Worm (Caenorhabditis elegans): ENCODE data around the gene D2007.1.

The D2007.1 gene

DNA sequence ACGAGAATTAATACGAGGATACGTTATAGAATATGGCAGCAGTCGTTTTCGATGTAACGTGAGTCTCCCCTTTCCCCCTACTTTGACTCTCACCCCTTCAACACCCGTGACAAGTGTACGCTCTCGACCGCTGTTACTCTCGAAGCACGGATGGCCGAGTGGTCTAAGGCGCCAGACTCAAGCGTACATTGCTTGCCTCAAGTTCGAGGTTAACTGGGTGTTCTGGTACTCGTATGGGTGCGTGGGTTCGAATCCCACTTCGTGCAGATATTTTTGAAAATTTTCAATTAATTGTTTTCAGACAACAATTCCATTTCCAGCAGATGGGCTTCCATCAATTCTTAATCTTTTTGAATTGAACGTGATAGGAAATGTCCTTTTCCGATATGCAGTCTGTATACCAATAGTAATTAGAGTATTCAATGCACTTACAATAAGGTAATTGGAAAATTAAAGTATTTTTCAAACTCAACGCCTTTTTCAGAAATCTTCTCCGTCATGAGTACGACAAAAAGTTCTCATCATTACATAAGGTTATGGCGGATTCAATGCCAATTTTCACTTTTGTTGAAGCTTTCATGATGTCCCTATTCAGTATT is 45.7 kb upstream of the D2007.1 start (continued):
- TF ChIP-seq zip-2 (tag; optimal IDR thresholded peaks at IDR 0.05) (no peak), hlh-11 (tag; optimal IDR thresholded peaks at IDR 0.05) (peak; percentile 50), hif-1 (tag; optimal IDR thresholded peaks at IDR 0.05) (peak in 1 of 2 experiments; percentile 31), nhr-77 (tag; optimal IDR thresholded peaks at IDR 0.05) (peak; percentile 62), ZK546.5 (tag; optimal IDR thresholded peaks at IDR 0.05) (no peak), mes-2 (tag; optimal IDR thresholded peaks at IDR 0.05; ENCODE audit: poor library complexity, severe bottlenecking) (peak; percentile 86), D1046.2 (GFP tag; IDR thresholded peaks at IDR 0.05) (peak; percentile 87), hmg-1.1 (GFP tag; IDR thresholded peaks at IDR 0.05) (peak; percentile 94), daf-19 (GFP tag; conservative IDR thresholded peaks at IDR 0.05) (peak; percentile 42; the same call in 1 of the 2 replicates), vab-7 (GFP tag; IDR thresholded peaks at IDR 0.05) (peak; percentile 79), F26F4.8 (GFP tag; conservative IDR thresholded peaks at IDR 0.05) (peak; percentile 70; the same call in 1 of the 2 replicates), nhr-10 (tag; optimal IDR thresholded peaks at IDR 0.05) (no peak), ceh-44 (GFP tag; IDR thresholded peaks at IDR 0.05) (peak; percentile 83), mxl-2 (GFP tag; conservative IDR thresholded peaks at IDR 0.05) (0 out of 2 replicates have a peak, but pooled peaks have one; percentile 56), ceh-82 (tag; optimal IDR thresholded peaks at IDR 0.05) (no peak), fkh-10 (GFP tag; optimal IDR thresholded peaks at IDR 0.05) (peak; percentile 9), nhr-28 (tag; optimal IDR thresholded peaks at IDR 0.05) (peak; percentile 33), ztf-7 (tag; optimal IDR thresholded peaks at IDR 0.05) (peak; percentile 53), nhr-102 (tag; optimal IDR thresholded peaks at IDR 0.05) (peak; percentile 51), zip-11 (GFP tag; IDR thresholded peaks at IDR 0.05) (0 out of 2 replicates have a peak, but pooled peaks have one; percentile 45), unc-62 (GFP tag; optimal IDR thresholded peaks at IDR 0.05 in 1 of 2) (no peak), unc-62 (tag; optimal IDR thresholded peaks at IDR 0.05) (no peak), F37D6.2 (tag; optimal IDR thresholded peaks at IDR 0.05) (no peak), lin-13 (GFP tag; optimal IDR thresholded peaks at IDR 0.05) (peak; percentile 69), rbr-2 (tag; optimal IDR thresholded peaks at IDR 0.05) (peak; percentile 72), Y48G9A.11 (GFP tag; IDR thresholded peaks at IDR 0.05) (peak; percentile 69; the same call in 1 of the 2 replicates), T20F7.1 (GFP tag; optimal IDR thresholded peaks at IDR 0.05) (peak; percentile 26), T26A8.4 (GFP tag; IDR thresholded peaks at IDR 0.05) (peak; percentile 76), daf-16 (GFP tag; optimal IDR thresholded peaks at IDR 0.05) (peak; percentile 35 to 72), daf-16 (tag; optimal IDR thresholded peaks at IDR 0.05) (peak; percentile 52), lim-7 (GFP tag; IDR thresholded peaks at IDR 0.05) (peak; percentile 91), nhr-42 (GFP tag; IDR thresholded peaks at IDR 0.05) (peak; percentile 71), tag-97 (GFP tag; IDR thresholded peaks at IDR 0.05) (no peak), ama-1 (optimal IDR thresholded peaks at IDR 0.05) (no peak), dmd-6 (GFP tag; IDR thresholded peaks at IDR 0.05) (peak; percentile 74), mxl-3 (GFP tag; optimal IDR thresholded peaks at IDR 0.05) (peak; percentile 70), daf-8 (GFP tag; IDR thresholded peaks at IDR 0.05) (0 out of 2 replicates have a peak, but pooled peaks have one; percentile 36), mep-1 (tag; optimal IDR thresholded peaks at IDR 0.05) (peak; percentile 82), lin-29 (GFP tag; IDR thresholded peaks at IDR 0.05) (no peak), ztf-11 (tag; optimal IDR thresholded peaks at IDR 0.05) (no peak), lsy-2 (tag; optimal IDR thresholded peaks at IDR 0.05) (peak; percentile 1 to 79), cey-2 (tag; optimal IDR thresholded peaks at IDR 0.05; ENCODE audit: borderline replicate concordance, insufficient read depth) (no peak), dpl-1 (GFP tag; optimal IDR thresholded peaks at IDR 0.05) (peak; percentile 50), tra-1 (GFP tag; IDR thresholded peaks at IDR 0.05) (peak; percentile 66), skn-1 (tag; optimal IDR thresholded peaks at IDR 0.05) (no peak), zag-1 (tag; optimal IDR thresholded peaks at IDR 0.05) (no peak), F10B5.3 (tag; optimal IDR thresholded peaks at IDR 0.05) (no peak), mdt-29 (GFP tag; IDR thresholded peaks at IDR 0.05) (peak; percentile 68; the same call in 1 of the 2 replicates), fos-1 (tag; optimal IDR thresholded peaks at IDR 0.05) (no peak), nhr-25 (tag; optimal IDR thresholded peaks at IDR 0.05; ENCODE audit: borderline replicate concordance, insufficient read depth) (no peak), nhr-111 (GFP tag; optimal IDR thresholded peaks at IDR 0.05) (peak; percentile 27)

All from whole organism, L4 larva.